Fruit fly (Drosophila melanogaster) whole organism, embryonic: ENCODE measurements around the gene CG2898.

Experiments used
- Bgb ChIP-seq: fragments of 200-800 bp; sonication (Bioruptor generic); IDR thresholded peaks from 2 replicates; pipeline ENCODE4 v1.3.6; 2022; ENCODE audit warnings: missing biosample characterization, missing genetic modification characterization; ENCODE audit not compliant: partially characterized antibody
- CG10274 ChIP-seq: fragments of 200-800 bp; sonication (Bioruptor generic); optimal IDR thresholded peaks from 3 replicates; lab custom pipeline; 2017; ENCODE audit warnings: missing biosample characterization, mild to moderate bottlenecking, missing genetic modification characterization
- CG10366 ChIP-seq: fragments of 200-800 bp; sonication (Bioruptor generic); IDR thresholded peaks from 2 replicates; pipeline ENCODE4 v1.3.6; 2022; ENCODE audit warnings: missing biosample characterization, missing genetic modification characterization
- CG10462 ChIP-seq: fragments of 200-800 bp; sonication (Bioruptor generic); optimal IDR thresholded peaks from 2 replicates; lab custom pipeline; 2016; ENCODE audit warnings: missing biosample characterization, missing genetic modification characterization
- CG10654 ChIP-seq: fragments of 200-800 bp; sonication (Bioruptor generic); optimal IDR thresholded peaks from 2 replicates; lab custom pipeline; 2016; ENCODE audit warnings: missing biosample characterization, missing genetic modification characterization
- CG11093 ChIP-seq: fragments of 200-800 bp; sonication (Bioruptor generic); IDR thresholded peaks from 3 replicates; pipeline ENCODE4 v1.3.6; 2022; ENCODE audit warnings: missing biosample characterization, missing genetic modification characterization
- CG13123 ChIP-seq: fragments of 200-800 bp; sonication (Bioruptor generic); optimal IDR thresholded peaks from 2 replicates; lab custom pipeline; 2016; ENCODE audit warnings: missing biosample characterization, missing genetic modification characterization
- CG15011 ChIP-seq: fragments of 200-800 bp; sonication (Bioruptor generic); optimal IDR thresholded peaks from 3 replicates; lab custom pipeline; 2018; ENCODE audit warnings: missing biosample characterization, mild to moderate bottlenecking, missing genetic modification characterization
- CG15073 ChIP-seq: fragments of 200-800 bp; sonication (Bioruptor generic); optimal IDR thresholded peaks from 2 replicates; lab custom pipeline; 2016; ENCODE audit warnings: missing biosample characterization, missing genetic modification characterization
- CG18011 ChIP-seq: fragments of 200-800 bp; sonication (Bioruptor generic); optimal IDR thresholded peaks from 2 replicates; lab custom pipeline; 2017; ENCODE audit warnings: missing biosample characterization, missing genetic modification characterization, mild to moderate bottlenecking, moderate library complexity, missing genotype
- CG3726 ChIP-seq: fragments of 200-800 bp; sonication (Bioruptor generic); IDR thresholded peaks from 3 replicates; pipeline ENCODE4, ENCODE4 v1.3.6; 2022; ENCODE audit warnings: missing biosample characterization, missing genetic modification characterization
- CG3847 ChIP-seq: fragments of 200-800 bp; sonication (Bioruptor generic); IDR thresholded peaks from 2 replicates; pipeline ENCODE4 v1.3.6; 2022; ENCODE audit warnings: missing biosample characterization, missing genetic modification characterization
- CG5953 ChIP-seq: fragments of 200-800 bp; sonication (Bioruptor generic); IDR thresholded peaks from 2 replicates; pipeline ENCODE4 v1.3.6; 2022; ENCODE audit warnings: missing biosample characterization, missing genetic modification characterization
- CG6791 ChIP-seq: fragments of 200-800 bp; sonication (Bioruptor generic); IDR thresholded peaks from 3 replicates; pipeline ENCODE4 v1.3.6; 2022; ENCODE audit warnings: missing biosample characterization, missing genetic modification characterization; ENCODE audit not compliant: partially characterized antibody
- CG8924 ChIP-seq: fragments of 200-800 bp; optimal IDR thresholded peaks from 3 replicates; lab custom pipeline; 2019; ENCODE audit warnings: missing biosample characterization, mild to moderate bottlenecking, missing genetic modification characterization, moderate library complexity
- D ChIP-seq, 2 experiments: fragments of 200-800 bp in 1 of 2; fragments of >200 bp in 1 of 2; sonication (Bioruptor generic) in 1 of 2; optimal IDR thresholded peaks; 2 replicates in 1 of 2; 3 replicates in 1 of 2; lab custom pipeline; 2017; ENCODE audit warnings: mild to moderate bottlenecking in 1 of 2, missing biosample characterization in 1 of 2, missing genetic modification characterization in 1 of 2, missing genetic modification reagents in 1 of 2
- Dip2 ChIP-seq: fragments of 200-800 bp; sonication (Bioruptor generic); IDR thresholded peaks from 2 replicates; pipeline ENCODE4 v1.3.6; 2022; ENCODE audit warnings: missing biosample characterization, missing genetic modification characterization
- ERR ChIP-seq: fragments of 200-800 bp; sonication (Bioruptor generic); optimal IDR thresholded peaks from 2 replicates; lab custom pipeline; 2016; ENCODE audit warnings: missing biosample characterization, missing genetic modification characterization
- Ets97D ChIP-seq: fragments of 200-800 bp; sonication (Bioruptor generic); optimal IDR thresholded peaks from 3 replicates; lab custom pipeline; 2016; ENCODE audit warnings: missing biosample characterization, missing genetic modification characterization
- HHEX ChIP-seq: fragments of 200-800 bp; sonication (Bioruptor generic); optimal IDR thresholded peaks from 3 replicates; lab custom pipeline; 2017; ENCODE audit warnings: missing biosample characterization, mild to moderate bottlenecking, missing genetic modification characterization, missing genetic modification reagents
- HmgD ChIP-seq: fragments of 200-800 bp; sonication (Bioruptor generic); optimal IDR thresholded peaks from 3 replicates; lab custom pipeline; 2016; ENCODE audit warnings: missing biosample characterization, missing genetic modification characterization
- Hsf ChIP-seq: fragments of 200-800 bp; sonication (Bioruptor generic); optimal IDR thresholded peaks from 3 replicates; lab custom pipeline; 2016; ENCODE audit warnings: missing biosample characterization, missing genetic modification characterization
- Mrtf ChIP-seq: fragments of 200-800 bp; sonication (Bioruptor generic); IDR thresholded peaks from 3 replicates; pipeline ENCODE4 v1.3.6; 2022; ENCODE audit warnings: missing biosample characterization, missing genetic modification characterization
- Myb ChIP-seq: fragments of 200-800 bp; sonication (Bioruptor generic); optimal IDR thresholded peaks from 2 replicates; lab custom pipeline; 2016; ENCODE audit warnings: missing biosample characterization, missing genetic modification characterization
- Neu2 ChIP-seq: fragments of 200-800 bp; sonication (Bioruptor generic); optimal IDR thresholded peaks from 3 replicates; lab custom pipeline; 2016; ENCODE audit warnings: missing biosample characterization, missing genetic modification characterization, borderline replicate concordance
- Rx ChIP-seq: fragments of 200-800 bp; sonication (Bioruptor generic); IDR thresholded peaks from 2 replicates; pipeline ENCODE4 v1.3.6; 2022; ENCODE audit warnings: missing biosample characterization, missing genetic modification characterization
- Sin3A ChIP-seq: fragments of >200 bp; optimal IDR thresholded peaks from 2 replicates; lab custom pipeline; 2018
- Six4 ChIP-seq: fragments of 200-800 bp; sonication (Bioruptor generic); optimal IDR thresholded peaks from 2 replicates; lab custom pipeline; 2016; ENCODE audit warnings: missing biosample characterization, missing genetic modification characterization
- Sox100B ChIP-seq: fragments of 200-800 bp; sonication (Bioruptor generic); optimal IDR thresholded peaks from 3 replicates; lab custom pipeline; 2018; ENCODE audit warnings: missing biosample characterization, mild to moderate bottlenecking, missing genetic modification characterization
- Spps ChIP-seq: fragments of 200-800 bp; sonication (Bioruptor generic); optimal IDR thresholded peaks from 2 replicates; lab custom pipeline; 2018; ENCODE audit warnings: missing biosample characterization, mild to moderate bottlenecking, missing genetic modification characterization
- Xbp1 ChIP-seq: fragments of 200-800 bp; sonication (Bioruptor generic); optimal IDR thresholded peaks from 3 replicates; lab custom pipeline; 2016; ENCODE audit warnings: missing biosample characterization, mild to moderate bottlenecking, missing genetic modification characterization
- bab2 ChIP-seq: fragments of 200-800 bp; sonication (Bioruptor generic); optimal IDR thresholded peaks from 2 replicates; lab custom pipeline; 2016; ENCODE audit warnings: missing biosample characterization, missing genetic modification characterization
- br ChIP-seq: fragments of >200 bp; optimal IDR thresholded peaks from 2 replicates; lab custom pipeline; 2017
- dpn ChIP-seq, 2 experiments: fragments of 200-800 bp; sonication (Bioruptor generic); optimal IDR thresholded peaks; 3 replicates each; lab custom pipeline; 2016; ENCODE audit warnings: missing biosample characterization in 2 of 2, missing genetic modification characterization in 2 of 2
- exex ChIP-seq: fragments of 200-800 bp; sonication (Bioruptor generic); optimal IDR thresholded peaks from 4 replicates; lab custom pipeline; 2018; ENCODE audit warnings: missing biosample characterization, mild to moderate bottlenecking, missing genetic modification characterization, moderate library complexity
- fd64A ChIP-seq: fragments of 200-800 bp; sonication (Bioruptor generic); optimal IDR thresholded peaks from 3 replicates; lab custom pipeline; 2018; ENCODE audit warnings: missing biosample characterization, mild to moderate bottlenecking, missing genetic modification characterization
- gem ChIP-seq: fragments of 200-800 bp; sonication (Bioruptor generic); optimal IDR thresholded peaks from 2 replicates; lab custom pipeline; 2019; ENCODE audit warnings: missing biosample characterization, mild to moderate bottlenecking, missing genetic modification characterization, moderate library complexity
- grau ChIP-seq: fragments of 200-800 bp; optimal IDR thresholded peaks from 3 replicates; lab custom pipeline; 2019; ENCODE audit warnings: missing biosample characterization, mild to moderate bottlenecking, missing genetic modification characterization, moderate library complexity
- lbe ChIP-seq: fragments of 200-800 bp; sonication (Bioruptor generic); optimal IDR thresholded peaks from 2 replicates; lab custom pipeline; 2016; ENCODE audit warnings: missing biosample characterization, mild to moderate bottlenecking, missing genetic modification characterization
- lmd ChIP-seq: fragments of 200-800 bp; sonication (Bioruptor generic); IDR thresholded peaks from 2 replicates; pipeline ENCODE4 v1.3.6; 2022; ENCODE audit warnings: missing biosample characterization, missing genetic modification characterization
- maf-S ChIP-seq: fragments of 200-800 bp; sonication (Bioruptor generic); optimal IDR thresholded peaks from 2 replicates; lab custom pipeline; 2016; ENCODE audit warnings: missing biosample characterization, missing genetic modification characterization
- pnt ChIP-seq: fragments of 200-800 bp; sonication (Bioruptor generic); optimal IDR thresholded peaks from 3 replicates; lab custom pipeline; 2016; ENCODE audit warnings: missing biosample characterization, missing genetic modification characterization
- prd ChIP-seq, 3 experiments: fragments of >200 bp in 2 of 3; fragments of 200-800 bp in 1 of 3; sonication (Bioruptor generic) in 1 of 3; optimal IDR thresholded peaks in 2 of 3; IDR thresholded peaks in 1 of 3; 2 replicates in 2 of 3; 3 replicates in 1 of 3; pipeline versions ENCODE4 v1.3.6 to Lab custom; 2017 to 2022; ENCODE audit warnings: missing biosample characterization in 1 of 3, missing genetic modification characterization in 1 of 3
- schlank ChIP-seq: fragments of 200-800 bp; sonication (Bioruptor generic); optimal IDR thresholded peaks from 2 replicates; lab custom pipeline; 2018; ENCODE audit warnings: missing biosample characterization, mild to moderate bottlenecking, missing genetic modification characterization
- shn ChIP-seq: fragments of 200-800 bp; sonication (Bioruptor generic); optimal IDR thresholded peaks from 3 replicates; lab custom pipeline; 2016; ENCODE audit warnings: missing biosample characterization, missing genetic modification characterization
- sug ChIP-seq: fragments of 200-800 bp; optimal IDR thresholded peaks from 2 replicates; lab custom pipeline; 2019; ENCODE audit warnings: missing biosample characterization, mild to moderate bottlenecking, missing genetic modification characterization, moderate library complexity
- tio ChIP-seq: fragments of 200-800 bp; sonication (Bioruptor generic); optimal IDR thresholded peaks from 2 replicates; lab custom pipeline; 2017; ENCODE audit warnings: missing biosample characterization, missing genetic modification characterization, inconsistent platforms
- tna ChIP-seq: fragments of 200-800 bp; sonication (Bioruptor generic); IDR thresholded peaks from 2 replicates; pipeline ENCODE4 v1.3.6; 2022; ENCODE audit warnings: missing biosample characterization, missing genetic modification characterization; ENCODE audit not compliant: partially characterized antibody
- unpg ChIP-seq: fragments of 200-800 bp; sonication (Bioruptor generic); optimal IDR thresholded peaks from 3 replicates; lab custom pipeline; 2018; ENCODE audit warnings: missing biosample characterization, mild to moderate bottlenecking, missing genetic modification characterization, moderate library complexity
- vfl ChIP-seq: fragments of 200-800 bp; sonication (Bioruptor generic); optimal IDR thresholded peaks from 2 replicates; lab custom pipeline; 2016; ENCODE audit warnings: missing biosample characterization, missing genetic modification characterization

The CG2898 gene

dm6 chrX:10365748-10366415, 9.3 kb upstream of the CG2898 start (continued):
- TF ChIP-seq CG13123 (GFP tag; lab: Kevin White, UChicago) (no peak), Xbp1 (no peak), exex (tag; lab: Kevin White, UChicago) (peak; percentile 17), vfl (GFP tag; lab: Kevin White, UChicago) (no peak), CG15073 (GFP tag; lab: Kevin White, UChicago) (no peak), shn (GFP tag; lab: Kevin White, UChicago) (no peak), CG11093 (GFP tag; lab: Robert Waterston, UW) (no peak), CG10366 (GFP tag; lab: Robert Waterston, UW) (no peak), Bgb (GFP tag; lab: Robert Waterston, UW) (peak; percentile 96), grau (tag; lab: Kevin White, UChicago) (peak; percentile 3), dpn (GFP tag; optimal IDR thresholded peaks at IDR 0.05; lab: Kevin White, UChicago) (peak in 1 of 2 experiments; percentile 0), D (optimal IDR thresholded peaks at IDR 0.05; lab: Kevin White, UChicago) (peak; percentile 56), D (GFP tag; optimal IDR thresholded peaks at IDR 0.05; lab: Kevin White, UChicago) (no peak), maf-S (GFP tag; lab: Kevin White, UChicago) (no peak), tna (GFP tag; lab: Robert Waterston, UW) (peak; percentile 94), bab2 (GFP tag; lab: Kevin White, UChicago) (no peak), Neu2 (GFP tag; lab: Kevin White, UChicago) (no peak), HHEX (peak; percentile 42), CG18011 (GFP tag; lab: Kevin White, UChicago) (no peak), Mrtf (GFP tag; lab: Robert Waterston, UW) (no peak), br (lab: Kevin White, UChicago) (no peak), CG15011 (GFP tag; lab: Kevin White, UChicago) (no peak), tio (GFP tag; lab: Kevin White, UChicago) (no peak), Six4 (no peak), CG6791 (GFP tag; lab: Robert Waterston, UW) (peak; percentile 96), CG10274 (GFP tag; lab: Kevin White, UChicago) (no peak), Sin3A (lab: Kevin White, UChicago) (peak; percentile 50), prd (optimal IDR thresholded peaks at IDR 0.05; lab: Kevin White, UChicago) (no peak), prd (GFP tag; IDR thresholded peaks at IDR 0.05; lab: Robert Waterston, UW) (no peak), sug (peak; percentile 49), CG5953 (no peak), Ets97D (peak; percentile 31), Myb (GFP tag; lab: Kevin White, UChicago) (peak; percentile 65), Sox100B (GFP tag; lab: Kevin White, UChicago) (no peak), Spps (tag; lab: Kevin White, UChicago) (no peak), CG10462 (GFP tag; lab: Kevin White, UChicago) (no peak), unpg (GFP tag; lab: Kevin White, UChicago) (peak; percentile 1), Rx (no peak), ERR (GFP tag; lab: Kevin White, UChicago) (no peak), CG3726 (no peak), lmd (GFP tag; lab: Robert Waterston, UW) (no peak), Hsf (GFP tag; lab: Kevin White, UChicago) (no peak), HmgD (no peak), CG10654 (GFP tag; lab: Kevin White, UChicago) (no peak), schlank (tag; lab: Kevin White, UChicago) (no peak), CG8924 (tag; lab: Kevin White, UChicago) (peak; percentile 61), fd64A (GFP tag; lab: Kevin White, UChicago) (no peak), pnt (GFP tag; lab: Kevin White, UChicago) (no peak), Dip2 (GFP tag; lab: Robert Waterston, UW) (no peak), gem (tag; lab: Kevin White, UChicago) (peak; percentile 34), CG3847 (GFP tag; lab: Robert Waterston, UW) (no peak), lbe (GFP tag; lab: Kevin White, UChicago) (peak; percentile 47)
